Fruit fly (Drosophila melanogaster): ENCODE data around the gene pHCl-2.

- TF ChIP-seq Myc (optimal IDR thresholded peaks at IDR 0.05) (no peak), Sin3A (optimal IDR thresholded peaks at IDR 0.05) (no peak), ttk (optimal IDR thresholded peaks at IDR 0.05) (no peak), h (optimal IDR thresholded peaks at IDR 0.05) (no peak)
Measured at dm6 chr3R:31329809-31330208, 24.6 kb upstream of the pHCl-2 start.

All from Kc167 (cell line).